Fruit fly (Drosophila melanogaster) whole organism, pupa: ENCODE data around the gene poe.

Experiments
- CG10348 ChIP-seq: fragments of 200-800 bp; sonication (Bioruptor generic); IDR thresholded peaks from 2 replicates; pipeline ENCODE4 v1.3.6; 2022; ENCODE audit warnings: missing biosample characterization, missing genetic modification characterization
- CG14655 ChIP-seq: fragments of 200-800 bp; sonication (Bioruptor generic); optimal IDR thresholded peaks from 3 replicates; lab custom pipeline; 2017; ENCODE audit warnings: mild to moderate bottlenecking, missing biosample characterization, missing genetic modification reagents, missing genetic modification characterization
- CG15710 ChIP-seq: fragments of 200-800 bp; sonication (Bioruptor generic); optimal IDR thresholded peaks from 2 replicates; lab custom pipeline; 2018; ENCODE audit warnings: missing biosample characterization, mild to moderate bottlenecking, missing genetic modification characterization, moderate library complexity
- EcR ChIP-seq: fragments of 200-800 bp; sonication (Bioruptor generic); optimal IDR thresholded peaks from 3 replicates; lab custom pipeline; 2019; ENCODE audit warnings: missing biosample characterization, missing genetic modification characterization, mild to moderate bottlenecking, moderate library complexity, missing genetic modification reagents

DNA sequence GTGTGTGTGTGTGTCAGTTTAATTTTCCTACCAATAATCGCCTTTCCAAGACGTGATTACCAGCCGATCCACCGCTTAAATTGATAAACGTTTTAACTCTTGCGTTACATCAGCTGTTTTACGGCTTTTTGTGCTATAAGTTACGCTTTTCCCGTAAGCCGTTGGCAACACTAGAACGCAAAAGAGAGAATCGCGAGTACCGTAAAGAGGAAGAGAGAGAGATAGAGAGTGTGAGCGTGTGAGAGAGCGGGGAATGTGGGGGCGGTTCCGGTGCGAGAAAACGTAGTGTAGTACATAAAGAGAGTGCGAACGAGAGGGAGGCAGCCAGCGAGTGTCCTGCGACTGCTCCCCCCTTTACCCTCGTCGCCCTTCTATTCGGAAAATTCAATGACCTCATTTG lies 39.8 kb downstream of the poe start:
- TF ChIP-seq CG10348 (GFP tag; lab: Robert Waterston, UW): no peak
- no peak for TF ChIP-seq CG14655
- peak; percentile 54 for TF ChIP-seq EcR (GFP tag; lab: Kevin White, UChicago)
- TF ChIP-seq CG15710 (tag; lab: Kevin White, UChicago): no peak
